Worm (Caenorhabditis elegans) whole organism, mixed stage, embryonic: ENCODE results near the gene F36F12.2.

Experiments used
- ces-1 ChIP-seq: fragments of 150-350 bp; optimal IDR thresholded peaks from 2 replicates; lab custom pipeline; 2014; ENCODE audit warnings: missing biosample characterization, missing genetic modification reagents, missing genetic modification characterization
- elt-3 ChIP-seq: fragments of 150-350 bp; optimal IDR thresholded peaks from 2 replicates; lab custom pipeline; 2014; ENCODE audit warnings: missing biosample characterization, missing genetic modification characterization
- lin-32 ChIP-seq: fragments of 200-800 bp; sonication (Bioruptor generic); optimal IDR thresholded peaks from 2 replicates; lab custom pipeline; 2018; ENCODE audit warnings: mild to moderate bottlenecking, missing genetic modification characterization, missing compliant biosample characterization
- nhr-12 ChIP-seq: fragments of 150-350 bp; optimal IDR thresholded peaks from 2 replicates; lab custom pipeline; 2014; ENCODE audit warnings: missing biosample characterization, missing genetic modification characterization
- nhr-237 ChIP-seq: fragments of 150-350 bp; optimal IDR thresholded peaks from 2 replicates; lab custom pipeline; 2014; ENCODE audit warnings: missing biosample characterization, missing genetic modification characterization
- pha-4 ChIP-seq: fragments of 150-350 bp; optimal IDR thresholded peaks from 2 replicates; lab custom pipeline; 2018; ENCODE audit warnings: missing biosample characterization, missing genetic modification reagents, missing genetic modification characterization
- snpc-4 ChIP-seq: fragments of 150-350 bp; optimal IDR thresholded peaks from 2 replicates; lab custom pipeline; 2014; ENCODE audit warnings: missing biosample characterization, missing genetic modification characterization
- tbx-8 ChIP-seq: fragments of 200-800 bp; sonication (Bioruptor generic); optimal IDR thresholded peaks from 2 replicates; lab custom pipeline; 2018; ENCODE audit warnings: mild to moderate bottlenecking, missing genetic modification characterization, moderate library complexity, missing compliant biosample characterization
- ztf-11 ChIP-seq: fragments of 150-350 bp; optimal IDR thresholded peaks from 2 replicates; lab custom pipeline; 2014; ENCODE audit warnings: missing biosample characterization, missing genetic modification characterization

ce11 chrV:2083869-2084268 is 11.2 kb downstream of the F36F12.2 start:
- TF ChIP-seq tbx-8 (GFP tag; lab: Kevin White, UChicago) (no peak), nhr-237 (tag; lab: Kevin White, UChicago) (no peak), elt-3 (tag; lab: Kevin White, UChicago) (no peak), ztf-11 (tag; lab: Kevin White, UChicago) (no peak), snpc-4 (no peak), lin-32 (GFP tag; lab: Kevin White, UChicago) (no peak), ces-1 (no peak), nhr-12 (no peak), pha-4 (no peak)
